Worm (Caenorhabditis elegans) whole organism, young adult: ENCODE measurements around the gene avr-15.

Experiments
- B0019.2 ChIP-seq: fragments of 200-800 bp; sonication (Bioruptor generic); conservative IDR thresholded peaks from 2 replicates; pipeline ENCODE4 v1.3.6; 2022; ENCODE audit warnings: missing genetic modification reagents, missing genetic modification characterization, missing compliant biosample characterization
- B0035.1 ChIP-seq: sonication (generic microtip); optimal IDR thresholded peaks from 2 replicates; lab custom pipeline; 2016; ENCODE audit warnings: missing genetic modification characterization, mild to moderate bottlenecking, missing compliant biosample characterization, missing genotype, missing genetic modification reagents
- let-607 ChIP-seq, 2 experiments: fragments of 200-800 bp in 1 of 2; sonication (Bioruptor generic) in 1 of 2; sonication (generic microtip) in 1 of 2; optimal IDR thresholded peaks; 2 replicates each; lab custom pipeline; 2016 to 2018; ENCODE audit warnings: mild to moderate bottlenecking in 2 of 2, missing compliant biosample characterization in 2 of 2, missing genetic modification characterization in 2 of 2, moderate library complexity in 2 of 2, missing genotype in 1 of 2
- lsy-27 ChIP-seq: sonication (generic microtip); optimal IDR thresholded peaks from 2 replicates; lab custom pipeline; 2017; ENCODE audit warnings: missing genetic modification characterization, mild to moderate bottlenecking, missing compliant biosample characterization, antibody characterized with exemption, missing genotype, borderline replicate concordance; ENCODE audit not compliant: insufficient read depth
- unc-62 ChIP-seq: fragments of 150-350 bp; optimal IDR thresholded peaks from 2 replicates; lab custom pipeline; 2014; ENCODE audit warnings: missing biosample characterization, missing genetic modification reagents, missing genetic modification characterization

ce11 chrV:13457858-13458257 is 53.7 kb downstream of the avr-15 start, which contains the start of gene F25H9.2:
- TF ChIP-seq unc-62 (GFP tag; lab: Kevin White, UChicago) (no peak), let-607 (tag; optimal IDR thresholded peaks at IDR 0.05; lab: Kevin White, UChicago) (no peak), B0019.2 (GFP tag; lab: Robert Waterston, UW) (no peak), B0035.1 (no peak), lsy-27 (tag; lab: Kevin White, UChicago) (no peak)
